Worm (Caenorhabditis elegans): Measurements from ENCODE around the gene mrpl-28.

DNA sequence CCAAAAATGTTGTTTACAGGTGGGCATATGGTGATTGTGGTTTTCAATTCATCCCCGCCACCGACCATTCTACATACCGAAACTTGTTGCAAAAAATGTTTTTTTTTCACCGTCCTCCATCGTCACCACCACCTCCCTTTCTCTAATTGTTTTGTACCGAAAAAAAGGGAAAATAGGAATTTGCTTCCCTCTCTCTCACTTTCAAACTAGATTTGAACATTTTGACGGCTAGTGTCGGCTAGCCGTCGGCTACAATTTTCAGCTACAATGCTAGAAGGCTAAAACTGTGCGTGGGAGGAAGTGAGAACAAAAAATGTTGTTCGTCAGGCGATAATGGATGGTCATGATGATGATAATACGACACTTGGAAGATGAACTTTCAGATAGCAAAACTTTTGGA, 22.3 kb upstream of the mrpl-28 start:
- TF ChIP-seq skn-1 (tag; optimal IDR thresholded peaks at IDR 0.05) (no peak), ztf-11 (tag; optimal IDR thresholded peaks at IDR 0.05) (no peak), nhr-11 (tag; optimal IDR thresholded peaks at IDR 0.05) (no peak)

Data from whole organism, L2 larva.